Fruit fly (Drosophila melanogaster) Kc167 (cell line): Measurements from ENCODE around the gene CG12684.

Source experiments
- Myc ChIP-seq: fragments of >200 bp; optimal IDR thresholded peaks from 2 replicates; lab custom pipeline; 2017; ENCODE audit warnings: missing external identifiers
- Sin3A ChIP-seq: fragments of >200 bp; optimal IDR thresholded peaks from 2 replicates; lab custom pipeline; 2018; ENCODE audit warnings: missing external identifiers
- h ChIP-seq: fragments of >200 bp; optimal IDR thresholded peaks from 3 replicates; lab custom pipeline; 2018; ENCODE audit warnings: missing external identifiers
- insv ChIP-seq: fragments of >200 bp; optimal IDR thresholded peaks from 3 replicates; lab custom pipeline; 2018; ENCODE audit warnings: missing external identifiers
- psq ChIP-seq: fragments of >200 bp; optimal IDR thresholded peaks from 2 replicates; lab custom pipeline; 2017; ENCODE audit warnings: missing external identifiers

- TF ChIP-seq Myc (lab: Kevin White, UChicago) (no peak), psq (no peak), h (lab: Kevin White, UChicago) (no peak), Sin3A (lab: Kevin White, UChicago) (no peak), insv (lab: Kevin White, UChicago) (no peak)
Observed at dm6 chrX:4618869-4619268, 47.1 kb upstream of the CG12684 start.
